Worm (Caenorhabditis elegans): ENCODE data around the gene cyp-33C5.
A peak's percentile ranks its signal among the peaks of the same experiment; 100 is the strongest.

The cyp-33C5 gene

ce11 chrV:2250126-2250590 lies 5.4 kb downstream of the cyp-33C5 start, which contains the start of gene cyp-33C7:
Gene cyp-33C7, plus strand, starts transcription at chrV:2250540.
- TF ChIP-seq daf-8 (GFP tag; IDR thresholded peaks at IDR 0.05) (no peak), T26A8.4 (GFP tag; IDR thresholded peaks at IDR 0.05) (no peak), dmd-6 (GFP tag; IDR thresholded peaks at IDR 0.05) (peak; percentile 85), nhr-237 (tag; optimal IDR thresholded peaks at IDR 0.05) (no peak), aha-1 (tag) (peak; percentile 45), daf-19 (GFP tag; conservative IDR thresholded peaks at IDR 0.05) (no peak), gei-8 (GFP tag; optimal IDR thresholded peaks at IDR 0.05) (no peak), ztf-7 (tag; optimal IDR thresholded peaks at IDR 0.05) (peak; percentile 9), dpl-1 (GFP tag; optimal IDR thresholded peaks at IDR 0.05) (peak; percentile 15), mdt-29 (GFP tag; IDR thresholded peaks at IDR 0.05) (no peak), hmg-1.1 (GFP tag; IDR thresholded peaks at IDR 0.05) (no peak), pqm-1 (tag; optimal IDR thresholded peaks at IDR 0.05) (peak; percentile 65), hlh-11 (tag; optimal IDR thresholded peaks at IDR 0.05) (peak; percentile 85), unc-62 (GFP tag; optimal IDR thresholded peaks at IDR 0.05 in 1 of 2) (peak in 1 of 2 experiments; percentile 48), unc-62 (tag; optimal IDR thresholded peaks at IDR 0.05) (no peak), lin-1 (GFP tag; IDR thresholded peaks at IDR 0.05) (0 out of 2 replicates have a peak, but pooled peaks have one; percentile 36), tra-1 (GFP tag; IDR thresholded peaks at IDR 0.05) (0 out of 2 replicates have a peak, but pooled peaks have one; percentile 39), lin-39 (tag; optimal IDR thresholded peaks at IDR 0.05) (no peak), Y5F2A.4 (GFP tag; optimal IDR thresholded peaks at IDR 0.05) (no peak), T20F7.1 (GFP tag; optimal IDR thresholded peaks at IDR 0.05) (no peak), vab-7 (GFP tag; IDR thresholded peaks at IDR 0.05) (no peak), Y105C5A.15 (GFP tag; IDR thresholded peaks at IDR 0.05) (no peak), daf-16 (GFP tag; optimal IDR thresholded peaks at IDR 0.05) (peak in 1 of 2 experiments; percentile 43), daf-16 (tag; optimal IDR thresholded peaks at IDR 0.05) (peak; percentile 98), ceh-28 (tag; optimal IDR thresholded peaks at IDR 0.05) (no peak), nhr-48 (tag; optimal IDR thresholded peaks at IDR 0.05) (peak; percentile 29), snpc-1.2 (GFP tag; IDR thresholded peaks at IDR 0.05) (no peak), hif-1 (tag; optimal IDR thresholded peaks at IDR 0.05) (peak in 1 of 2 experiments; percentile 1), nhr-77 (tag; optimal IDR thresholded peaks at IDR 0.05) (peak; percentile 89), duxl-1 (tag; optimal IDR thresholded peaks at IDR 0.05; ENCODE audit: poor library complexity) (no peak), nhr-6 (tag; optimal IDR thresholded peaks at IDR 0.05) (peak; percentile 27), ZK337.2 (GFP tag; IDR thresholded peaks at IDR 0.05) (no peak), attf-4 (tag; optimal IDR thresholded peaks at IDR 0.05) (no peak), dve-1 (tag; optimal IDR thresholded peaks at IDR 0.05; ENCODE audit: insufficient read depth) (peak; percentile 87), skn-1 (tag; optimal IDR thresholded peaks at IDR 0.05) (no peak), D1046.2 (GFP tag; IDR thresholded peaks at IDR 0.05) (no peak), nhr-111 (GFP tag; optimal IDR thresholded peaks at IDR 0.05) (no peak), nhr-28 (tag; optimal IDR thresholded peaks at IDR 0.05) (peak; percentile 98), nhr-102 (tag; optimal IDR thresholded peaks at IDR 0.05) (peak; percentile 82), nhr-76 (tag; optimal IDR thresholded peaks at IDR 0.05) (no peak), mep-1 (tag; optimal IDR thresholded peaks at IDR 0.05) (peak; percentile 64), mdl-1 (tag; optimal IDR thresholded peaks at IDR 0.05) (peak in 1 of 2 experiments; percentile 68), arid-1 (GFP tag; conservative IDR thresholded peaks at IDR 0.05) (no peak), F37D6.2 (tag; optimal IDR thresholded peaks at IDR 0.05) (no peak), ZK546.5 (tag; optimal IDR thresholded peaks at IDR 0.05) (no peak), mes-2 (tag; optimal IDR thresholded peaks at IDR 0.05; ENCODE audit: poor library complexity, severe bottlenecking) (peak; percentile 44), dmd-9 (GFP tag; IDR thresholded peaks at IDR 0.05) (no peak), daf-12 (tag; optimal IDR thresholded peaks at IDR 0.05) (no peak), php-3 (GFP tag; IDR thresholded peaks at IDR 0.05) (no peak), hlh-30 (tag; optimal IDR thresholded peaks at IDR 0.05; ENCODE audit: insufficient read depth) (peak; percentile 90), lir-3 (tag; optimal IDR thresholded peaks at IDR 0.05) (no peak), zip-11 (GFP tag; IDR thresholded peaks at IDR 0.05) (no peak)

Data from whole organism, L4 larva.